Worm (Caenorhabditis elegans) whole organism, L1 larva: ENCODE results near the gene apn-1.

Experiments
- C04F5.9 ChIP-seq: sonication (generic microtip); optimal IDR thresholded peaks from 2 replicates; lab custom pipeline; 2016; ENCODE audit warnings: missing genetic modification characterization, missing compliant biosample characterization
- C34B4.2 ChIP-seq: sonication (generic microtip); optimal IDR thresholded peaks from 2 replicates; lab custom pipeline; 2017; ENCODE audit warnings: mild to moderate bottlenecking, missing genetic modification characterization, missing compliant biosample characterization
- Y116A8C.19 ChIP-seq: sonication (generic microtip); optimal IDR thresholded peaks from 2 replicates; lab custom pipeline; 2016; ENCODE audit warnings: missing compliant biosample characterization, missing genetic modification characterization, borderline replicate concordance
- aha-1 ChIP-seq: fragments of 150-350 bp; optimal IDR thresholded peaks from 2 replicates; lab custom pipeline; 2014; ENCODE audit warnings: missing biosample characterization, missing genetic modification characterization
- aly-2 ChIP-seq: fragments of 150-350 bp; optimal IDR thresholded peaks from 2 replicates; lab custom pipeline; 2014; ENCODE audit warnings: missing biosample characterization, missing genetic modification characterization
- ama-1 ChIP-seq: fragments of 150-350 bp; optimal IDR thresholded peaks from 2 replicates; lab custom pipeline; 2014
- ceh-90 ChIP-seq: sonication (generic microtip); optimal IDR thresholded peaks from 2 replicates; lab custom pipeline; 2016; ENCODE audit warnings: missing genetic modification characterization, missing compliant biosample characterization
- dpl-1 ChIP-seq, 3 experiments: fragments of 150-350 bp in 2 of 3; sonication (generic microtip) in 1 of 3; optimal IDR thresholded peaks; 2 replicates each; lab custom pipeline; 2014 to 2017; ENCODE audit warnings: missing biosample characterization in 3 of 3, missing genetic modification characterization in 3 of 3, missing genetic modification reagents in 3 of 3
- dsc-1 ChIP-seq: sonication (generic microtip); optimal IDR thresholded peaks from 2 replicates; lab custom pipeline; 2016; ENCODE audit warnings: mild to moderate bottlenecking, missing genetic modification characterization, missing compliant biosample characterization
- efl-1 ChIP-seq, 4 experiments: fragments of 150-350 bp; optimal IDR thresholded peaks in 3 of 4; peaks in 1 of 4; 1 replicate in 1 of 4; 2 replicates in 3 of 4; lab custom pipeline; 2014; ENCODE audit warnings: missing biosample characterization in 2 of 4, missing genetic modification characterization in 2 of 4, missing genetic modification reagents in 2 of 4
- egl-13 ChIP-seq: sonication (generic microtip); optimal IDR thresholded peaks from 2 replicates; lab custom pipeline; 2016; ENCODE audit warnings: missing genotype, missing genetic modification reagents, missing genetic modification characterization, missing compliant biosample characterization
- elt-3 ChIP-seq, 6 experiments: fragments of 150-350 bp in 1 of 6; sonication (generic microtip); optimal IDR thresholded peaks; 2 replicates each; lab custom pipeline; 2017 to 2018; ENCODE audit warnings: missing biosample characterization in 6 of 6, missing genetic modification characterization in 6 of 6, inconsistent platforms in 1 of 6
- ets-5 ChIP-seq: fragments of 200-800 bp; sonication (Bioruptor generic); IDR thresholded peaks from 2 replicates; pipeline ENCODE4 v1.3.6; 2022; ENCODE audit warnings: missing genetic modification characterization, missing compliant biosample characterization
- fkh-10 ChIP-seq: sonication (generic microtip); optimal IDR thresholded peaks from 2 replicates; lab custom pipeline; 2017; ENCODE audit warnings: missing biosample characterization, missing genetic modification reagents, missing genetic modification characterization
- fkh-4 ChIP-seq: sonication (generic microtip); optimal IDR thresholded peaks from 2 replicates; lab custom pipeline; 2016; ENCODE audit warnings: missing compliant biosample characterization, missing genetic modification characterization, borderline replicate concordance
- grh-1 ChIP-seq: fragments of 200-800 bp; sonication (Bioruptor generic); IDR thresholded peaks from 2 replicates; pipeline ENCODE4 v1.3.6; 2022; ENCODE audit warnings: missing genetic modification reagents, missing genetic modification characterization, missing compliant biosample characterization
- irx-1 ChIP-seq: sonication (generic microtip); optimal IDR thresholded peaks from 2 replicates; lab custom pipeline; 2016; ENCODE audit warnings: missing genetic modification characterization, missing compliant biosample characterization
- isw-1 ChIP-seq: fragments of 200-800 bp; sonication (Bioruptor generic); IDR thresholded peaks from 2 replicates; pipeline ENCODE4 v1.3.6; 2022; ENCODE audit warnings: missing genetic modification characterization, missing compliant biosample characterization
- jun-1 ChIP-seq: fragments of 150-350 bp; optimal IDR thresholded peaks from 2 replicates; lab custom pipeline; 2014; ENCODE audit warnings: missing biosample characterization, missing genetic modification reagents, missing genetic modification characterization
- lin-13 ChIP-seq: fragments of 150-350 bp; optimal IDR thresholded peaks from 2 replicates; lab custom pipeline; 2014; ENCODE audit warnings: missing biosample characterization, missing genetic modification reagents, missing genetic modification characterization
- lin-14 ChIP-seq: fragments of 200-800 bp; sonication (Bioruptor generic); optimal IDR thresholded peaks from 2 replicates; lab custom pipeline; 2018; ENCODE audit warnings: mild to moderate bottlenecking, missing genetic modification characterization, moderate library complexity, missing compliant biosample characterization
- lin-15B ChIP-seq: fragments of 150-350 bp; sonication (generic microtip); optimal IDR thresholded peaks from 3 replicates; lab custom pipeline; 2014; ENCODE audit warnings: missing biosample characterization, missing genetic modification characterization
- lir-3 ChIP-seq: sonication (generic microtip); optimal IDR thresholded peaks from 2 replicates; lab custom pipeline; 2016; ENCODE audit warnings: mild to moderate bottlenecking, missing genetic modification characterization, moderate library complexity, missing compliant biosample characterization; ENCODE audit not compliant: poor library complexity
- mep-1 ChIP-seq: fragments of 150-350 bp; optimal IDR thresholded peaks from 2 replicates; lab custom pipeline; 2014; ENCODE audit warnings: missing biosample characterization, missing genetic modification characterization
- nhr-20 ChIP-seq: sonication (generic microtip); optimal IDR thresholded peaks from 2 replicates; lab custom pipeline; 2016; ENCODE audit warnings: mild to moderate bottlenecking, missing genetic modification characterization, missing compliant biosample characterization
- nhr-237 ChIP-seq: fragments of 150-350 bp; optimal IDR thresholded peaks from 2 replicates; lab custom pipeline; 2014; ENCODE audit warnings: missing biosample characterization, missing genetic modification characterization
- nhr-71 ChIP-seq: sonication (generic microtip); optimal IDR thresholded peaks from 2 replicates; lab custom pipeline; 2016; ENCODE audit warnings: mild to moderate bottlenecking, missing genetic modification characterization, moderate library complexity, missing compliant biosample characterization
- nhr-90 ChIP-seq: sonication (generic microtip); optimal IDR thresholded peaks from 2 replicates; lab custom pipeline; 2016; ENCODE audit warnings: mild to moderate bottlenecking, missing genetic modification characterization, missing compliant biosample characterization; ENCODE audit not compliant: poor library complexity
- pag-3 ChIP-seq: sonication (generic microtip); optimal IDR thresholded peaks from 2 replicates; lab custom pipeline; 2017; ENCODE audit warnings: missing genetic modification characterization, mild to moderate bottlenecking, missing compliant biosample characterization, antibody characterized with exemption, borderline replicate concordance; ENCODE audit not compliant: insufficient read depth
- pqm-1 ChIP-seq: sonication (generic microtip); optimal IDR thresholded peaks from 3 replicates; lab custom pipeline; 2017; ENCODE audit warnings: missing biosample characterization, missing genetic modification characterization
- snpc-4 ChIP-seq: fragments of 150-350 bp; optimal IDR thresholded peaks from 2 replicates; lab custom pipeline; 2014; ENCODE audit warnings: missing biosample characterization, missing genetic modification characterization
- snu-23 ChIP-seq: sonication (generic microtip); optimal IDR thresholded peaks from 2 replicates; lab custom pipeline; 2016; ENCODE audit warnings: missing genetic modification characterization, missing compliant biosample characterization
- sup-37 ChIP-seq: fragments of 200-800 bp; sonication (Bioruptor generic); optimal IDR thresholded peaks from 2 replicates; lab custom pipeline; 2018; ENCODE audit warnings: mild to moderate bottlenecking, missing genetic modification characterization, missing compliant biosample characterization
- swsn-7 ChIP-seq: sonication (generic microtip); optimal IDR thresholded peaks from 2 replicates; lab custom pipeline; 2016; ENCODE audit warnings: missing genetic modification characterization, missing compliant biosample characterization
- tlp-1 ChIP-seq: fragments of 150-350 bp; optimal IDR thresholded peaks from 2 replicates; lab custom pipeline; 2014; ENCODE audit warnings: missing biosample characterization, missing genetic modification characterization
- unc-30 ChIP-seq: sonication (generic microtip); optimal IDR thresholded peaks from 2 replicates; lab custom pipeline; 2017; ENCODE audit warnings: missing biosample characterization, missing genetic modification characterization
- unc-62 ChIP-seq: fragments of 150-350 bp; optimal IDR thresholded peaks from 2 replicates; lab custom pipeline; 2014; ENCODE audit warnings: missing biosample characterization, missing genetic modification reagents, missing genetic modification characterization
- xbp-1 ChIP-seq: sonication (generic microtip); optimal IDR thresholded peaks from 2 replicates; lab custom pipeline; 2016; ENCODE audit warnings: missing genetic modification characterization, missing compliant biosample characterization
- zag-1 ChIP-seq: fragments of 150-350 bp; optimal IDR thresholded peaks from 2 replicates; lab custom pipeline; 2014; ENCODE audit warnings: missing biosample characterization, missing genetic modification characterization
- zip-4 ChIP-seq: fragments of 200-800 bp; sonication (Bioruptor generic); optimal IDR thresholded peaks from 2 replicates; lab custom pipeline; 2018; ENCODE audit warnings: mild to moderate bottlenecking, missing genetic modification characterization, moderate library complexity, missing compliant biosample characterization

Gene apn-1

ce11 chrII:8017380-8017779, 30.0 kb upstream of the apn-1 start, which contains the start of gene zyg-11:
Gene zyg-11, plus strand, starts transcription at chrII:8017680.
- TF ChIP-seq efl-1 (optimal IDR thresholded peaks at IDR 0.05; lab: Kevin White, UChicago) (peak in 1 of 2 experiments; percentile 12), efl-1 (GFP tag; optimal IDR thresholded peaks at IDR 0.05 in 1 of 2; lab: Kevin White, UChicago) (no peak), ama-1 (no peak), lir-3 (tag; lab: Kevin White, UChicago) (peak; percentile 7)

DNA sequence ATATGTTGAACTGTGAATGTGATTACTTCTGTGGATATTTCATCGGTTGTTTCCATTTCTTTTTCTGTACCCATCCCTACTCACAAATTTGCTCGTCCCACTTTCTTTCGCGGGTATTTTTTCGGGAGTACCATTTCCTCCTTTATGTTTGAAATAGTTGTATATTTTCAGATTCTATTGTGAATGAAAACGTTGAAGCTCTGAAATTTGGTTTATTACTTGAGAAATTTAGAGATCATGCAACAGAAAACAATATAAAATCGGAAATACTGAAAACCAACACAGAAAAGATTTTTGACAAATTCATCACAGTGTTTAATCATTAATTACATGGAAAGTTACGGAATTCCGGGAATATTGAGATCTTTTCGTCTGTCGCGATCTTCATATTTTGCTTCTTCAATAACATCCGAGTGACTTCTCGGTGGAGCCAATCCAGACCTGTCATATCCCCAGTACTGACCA, 26.8 kb upstream of the apn-1 start:
- TF ChIP-seq aly-2 (tag; lab: Kevin White, UChicago) (peak; percentile 47), nhr-90 (tag; lab: Kevin White, UChicago) (peak; percentile 20), efl-1 (optimal IDR thresholded peaks at IDR 0.05; lab: Kevin White, UChicago) (no peak), efl-1 (GFP tag; optimal IDR thresholded peaks at IDR 0.05 in 1 of 2; lab: Kevin White, UChicago) (peak in 1 of 2 experiments; percentile 54), grh-1 (GFP tag; lab: Robert Waterston, UW) (no peak)
- TF ChIP-seq, all 84 proteins: peak for 3

- TF ChIP-seq Y116A8C.19 (no peak), zag-1 (tag; lab: Kevin White, UChicago) (no peak), ama-1 (no peak), xbp-1 (no peak), snpc-4 (tag; lab: Kevin White, UChicago) (no peak), efl-1 (optimal IDR thresholded peaks at IDR 0.05; lab: Kevin White, UChicago) (no peak), efl-1 (GFP tag; optimal IDR thresholded peaks at IDR 0.05 in 1 of 2; lab: Kevin White, UChicago) (no peak), snu-23 (GFP tag; lab: Kevin White, UChicago) (no peak), unc-62 (GFP tag; lab: Kevin White, UChicago) (no peak), nhr-237 (tag; lab: Kevin White, UChicago) (no peak), unc-30 (no peak), ceh-90 (no peak), zip-4 (no peak), pag-3 (tag; lab: Kevin White, UChicago) (no peak), mep-1 (tag; lab: Kevin White, UChicago) (no peak), aly-2 (tag; lab: Kevin White, UChicago) (no peak), C04F5.9 (tag; lab: Kevin White, UChicago) (no peak)
- TF ChIP-seq, all 84 proteins: peak for 0
Observed at ce11 chrII:8022461-8022860, 24.9 kb upstream of the apn-1 start, which contains the start of gene hda-2. Gene hda-2, minus strand, starts transcription at chrII:8022561.

- no peak for TF ChIP-seq C04F5.9 (tag; lab: Kevin White, UChicago)
- TF ChIP-seq efl-1 (optimal IDR thresholded peaks at IDR 0.05; lab: Kevin White, UChicago): no peak
- peak in 1 of 2 experiments; percentile 61 for TF ChIP-seq efl-1 (GFP tag; optimal IDR thresholded peaks at IDR 0.05 in 1 of 2; lab: Kevin White, UChicago)
Observed at ce11 chrII:8027663-8028062, 19.7 kb upstream of the apn-1 start, which contains the start of gene swsn-7. Gene swsn-7, minus strand, starts transcription at chrII:8027763.

DNA sequence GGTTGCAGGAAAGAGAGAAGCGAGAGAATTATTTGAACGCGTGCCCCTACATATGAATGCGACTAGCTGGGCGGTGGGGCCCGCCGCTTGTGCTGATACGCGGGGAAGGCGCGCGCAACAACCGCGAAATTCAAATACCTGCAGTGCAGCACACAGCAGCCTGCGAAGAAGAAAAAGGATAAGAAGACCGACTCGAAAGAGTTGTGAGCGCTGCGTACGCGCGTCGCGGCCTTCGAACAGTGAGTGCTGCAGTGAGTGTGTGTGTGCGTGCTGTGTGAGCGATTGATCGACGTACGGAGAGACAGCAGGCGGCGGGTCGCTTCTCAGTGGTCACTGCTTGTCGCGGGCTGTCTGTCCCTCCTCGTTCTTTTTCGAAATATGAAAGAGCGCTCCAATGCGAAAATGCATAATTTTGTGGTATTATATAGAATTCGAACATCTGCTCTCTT, 19.1 kb upstream of the apn-1 start:
- no peak for TF ChIP-seq nhr-237 (tag; lab: Kevin White, UChicago)
- peak; percentile 90 for TF ChIP-seq swsn-7 (tag; lab: Kevin White, UChicago)
- TF ChIP-seq ets-5 (GFP tag; lab: Robert Waterston, UW): no peak
- no peak for TF ChIP-seq unc-62 (GFP tag; lab: Kevin White, UChicago)
- TF ChIP-seq pag-3 (tag; lab: Kevin White, UChicago): no peak
- no peak for TF ChIP-seq ama-1
- TF ChIP-seq irx-1 (tag; lab: Kevin White, UChicago): peak; percentile 40
- peak; percentile 50 for TF ChIP-seq xbp-1
- TF ChIP-seq dpl-1 (GFP tag; optimal IDR thresholded peaks at IDR 0.05; lab: Kevin White, UChicago): peak; percentile 41 to 65 (median 41)
- no peak for TF ChIP-seq tlp-1 (tag; lab: Kevin White, UChicago)
- TF ChIP-seq fkh-4 (tag; lab: Kevin White, UChicago): no peak
- TF ChIP-seq snpc-4 (tag; lab: Kevin White, UChicago): peak; percentile 46
- TF ChIP-seq isw-1 (GFP tag; lab: Robert Waterston, UW): peak; percentile 48
- TF ChIP-seq jun-1 (tag; lab: Kevin White, UChicago): peak; percentile 85
- no peak for TF ChIP-seq sup-37 (GFP tag; lab: Kevin White, UChicago)
- no peak for TF ChIP-seq pqm-1 (tag; lab: Kevin White, UChicago)
- TF ChIP-seq aha-1 (tag; lab: Kevin White, UChicago): no peak
- TF ChIP-seq lin-14 (GFP tag; lab: Kevin White, UChicago): peak; percentile 95
- peak; percentile 71 for TF ChIP-seq lin-13 (GFP tag; lab: Kevin White, UChicago)
- TF ChIP-seq C34B4.2: no peak
- peak; percentile 78 for TF ChIP-seq nhr-20 (tag; lab: Kevin White, UChicago)
- peak; percentile 35 for TF ChIP-seq nhr-90 (tag; lab: Kevin White, UChicago)
- peak; percentile 48 for TF ChIP-seq egl-13
- peak; percentile 61 for TF ChIP-seq dsc-1 (tag; lab: Kevin White, UChicago)
- peak; percentile 83 for TF ChIP-seq lin-15B
- TF ChIP-seq fkh-10: peak; percentile 38
- TF ChIP-seq grh-1 (GFP tag; lab: Robert Waterston, UW): no peak
- peak; percentile 79 for TF ChIP-seq nhr-71
- TF ChIP-seq elt-3 (tag; optimal IDR thresholded peaks at IDR 0.05; lab: Kevin White, UChicago): peak in 2 of 6 experiments; percentile 16 to 29
